Fruit fly (Drosophila melanogaster) whole organism, embryonic: ENCODE data around the gene CG32812.
A peak's percentile ranks its signal among the peaks of the same experiment; 100 is the strongest.

Experiments
- ATbp ChIP-seq: fragments of 200-800 bp; sonication (Bioruptor generic); optimal IDR thresholded peaks from 2 replicates; lab custom pipeline; 2017; ENCODE audit warnings: missing biosample characterization, mild to moderate bottlenecking, missing genetic modification characterization, missing genetic modification reagents
- Atf3 ChIP-seq: fragments of 200-800 bp; sonication (Bioruptor generic); optimal IDR thresholded peaks from 3 replicates; lab custom pipeline; 2016; ENCODE audit warnings: missing biosample characterization, missing genetic modification characterization
- BtbVII ChIP-seq: fragments of 200-800 bp; sonication (Bioruptor generic); optimal IDR thresholded peaks from 3 replicates; lab custom pipeline; 2017; ENCODE audit warnings: missing biosample characterization, mild to moderate bottlenecking, missing genetic modification characterization
- CG10147 ChIP-seq: fragments of 200-800 bp; sonication (Bioruptor generic); optimal IDR thresholded peaks from 2 replicates; lab custom pipeline; 2019; ENCODE audit warnings: missing biosample characterization, mild to moderate bottlenecking, missing genetic modification characterization, moderate library complexity
- CG11560 ChIP-seq: fragments of 200-800 bp; sonication (Bioruptor generic); IDR thresholded peaks from 3 replicates; pipeline ENCODE4 v1.3.6; 2022; ENCODE audit warnings: missing biosample characterization, missing genetic modification characterization
- CG12659 ChIP-seq: fragments of 200-800 bp; sonication (Bioruptor generic); optimal IDR thresholded peaks from 3 replicates; lab custom pipeline; 2017; ENCODE audit warnings: mild to moderate bottlenecking, missing biosample characterization, missing genetic modification reagents, missing genetic modification characterization
- CG13624 ChIP-seq: fragments of 200-800 bp; sonication (Bioruptor generic); optimal IDR thresholded peaks from 2 replicates; lab custom pipeline; 2016; ENCODE audit warnings: missing biosample characterization, missing genetic modification characterization
- CG14014 ChIP-seq: fragments of 200-800 bp; sonication (Bioruptor generic); IDR thresholded peaks from 2 replicates; pipeline ENCODE4 v1.3.6; 2022; ENCODE audit warnings: missing biosample characterization, missing genetic modification characterization
- CG14965 ChIP-seq: fragments of 200-800 bp; sonication (Bioruptor generic); optimal IDR thresholded peaks from 2 replicates; lab custom pipeline; 2016; ENCODE audit warnings: missing biosample characterization, missing genetic modification characterization, borderline replicate concordance
- CG15269 ChIP-seq: fragments of 200-800 bp; sonication (Bioruptor generic); optimal IDR thresholded peaks from 2 replicates; lab custom pipeline; 2018; ENCODE audit warnings: missing biosample characterization, mild to moderate bottlenecking, missing genetic modification characterization, moderate library complexity
- CG15514 ChIP-seq: fragments of 200-800 bp; sonication (Bioruptor generic); optimal IDR thresholded peaks from 3 replicates; lab custom pipeline; 2017; ENCODE audit warnings: missing biosample characterization, missing genetic modification characterization, mild to moderate bottlenecking, moderate library complexity, missing genetic modification reagents
- CG1603 ChIP-seq: fragments of 200-800 bp; sonication (Bioruptor generic); optimal IDR thresholded peaks from 2 replicates; lab custom pipeline; 2019; ENCODE audit warnings: missing biosample characterization, mild to moderate bottlenecking, missing genetic modification characterization, moderate library complexity
- CG17802 ChIP-seq: fragments of 200-800 bp; sonication (Bioruptor generic); optimal IDR thresholded peaks from 2 replicates; lab custom pipeline; 2018; ENCODE audit warnings: missing biosample characterization, mild to moderate bottlenecking, missing genetic modification characterization, moderate library complexity
- CG2120 ChIP-seq: fragments of 200-800 bp; sonication (Bioruptor generic); optimal IDR thresholded peaks from 3 replicates; lab custom pipeline; 2016; ENCODE audit warnings: missing biosample characterization, missing genetic modification characterization
- CG2678 ChIP-seq: fragments of 200-800 bp; sonication (Bioruptor generic); optimal IDR thresholded peaks from 3 replicates; lab custom pipeline; 2019; ENCODE audit warnings: missing biosample characterization, mild to moderate bottlenecking, missing genetic modification characterization, moderate library complexity
- CG2712 ChIP-seq: fragments of 200-800 bp; optimal IDR thresholded peaks from 3 replicates; lab custom pipeline; 2019; ENCODE audit warnings: missing biosample characterization, mild to moderate bottlenecking, missing genetic modification characterization, moderate library complexity
- CG32532 ChIP-seq: fragments of 200-800 bp; sonication (Bioruptor generic); IDR thresholded peaks from 2 replicates; pipeline ENCODE4 v1.3.6; 2022; ENCODE audit warnings: missing biosample characterization, missing genetic modification characterization
- CG3847 ChIP-seq: fragments of 200-800 bp; sonication (Bioruptor generic); IDR thresholded peaks from 2 replicates; pipeline ENCODE4 v1.3.6; 2022; ENCODE audit warnings: missing biosample characterization, missing genetic modification characterization
- CG6654 ChIP-seq: fragments of 200-800 bp; sonication (Bioruptor generic); optimal IDR thresholded peaks from 2 replicates; lab custom pipeline; 2017; ENCODE audit warnings: missing biosample characterization, mild to moderate bottlenecking, missing genetic modification characterization
- CG6689 ChIP-seq: fragments of 200-800 bp; sonication (Bioruptor generic); IDR thresholded peaks from 2 replicates; pipeline ENCODE4 v1.3.6; 2022; ENCODE audit warnings: missing biosample characterization, missing genetic modification characterization
- CG8924 ChIP-seq: fragments of 200-800 bp; optimal IDR thresholded peaks from 3 replicates; lab custom pipeline; 2019; ENCODE audit warnings: missing biosample characterization, mild to moderate bottlenecking, missing genetic modification characterization, moderate library complexity
- CG9932 ChIP-seq: fragments of 200-800 bp; sonication (Bioruptor generic); IDR thresholded peaks from 2 replicates; pipeline ENCODE4 v1.3.6; 2022; ENCODE audit warnings: missing biosample characterization, missing genetic modification characterization
- HHEX ChIP-seq: fragments of 200-800 bp; sonication (Bioruptor generic); optimal IDR thresholded peaks from 3 replicates; lab custom pipeline; 2017; ENCODE audit warnings: missing biosample characterization, mild to moderate bottlenecking, missing genetic modification characterization, missing genetic modification reagents
- HLH54F ChIP-seq: fragments of 200-800 bp; sonication (Bioruptor generic); optimal IDR thresholded peaks from 3 replicates; lab custom pipeline; 2016; ENCODE audit warnings: missing biosample characterization, missing genetic modification characterization
- Hand ChIP-seq: fragments of 200-800 bp; sonication (Bioruptor generic); optimal IDR thresholded peaks from 2 replicates; lab custom pipeline; 2017; ENCODE audit warnings: mild to moderate bottlenecking, missing biosample characterization, missing genetic modification reagents, missing genetic modification characterization
- Med ChIP-seq: fragments of 200-800 bp; sonication (Bioruptor generic); peaks from one replicate; lab custom pipeline; 2016; ENCODE audit warnings: missing biosample characterization, missing genetic modification characterization, mild to moderate bottlenecking, inconsistent platforms, moderate library complexity
- Nf-YC ChIP-seq: fragments of 200-800 bp; optimal IDR thresholded peaks from 3 replicates; lab custom pipeline; 2019; ENCODE audit warnings: missing biosample characterization, mild to moderate bottlenecking, missing genetic modification characterization, moderate library complexity
- Stat92E ChIP-seq, 3 experiments: fragments of >200 bp in 2 of 3; fragments of 200-800 bp in 1 of 3; sonication (Bioruptor generic) in 1 of 3; optimal IDR thresholded peaks; 2 replicates each; lab custom pipeline; 2017 to 2019; ENCODE audit warnings: missing biosample characterization in 3 of 3, missing genetic modification characterization in 3 of 3, mild to moderate bottlenecking in 1 of 3, moderate library complexity in 1 of 3
- ara ChIP-seq: fragments of 200-800 bp; sonication (Bioruptor generic); IDR thresholded peaks from 2 replicates; pipeline ENCODE4 v1.3.6; 2022; ENCODE audit warnings: missing biosample characterization, missing genetic modification characterization
- az2 ChIP-seq: fragments of 200-800 bp; sonication (Bioruptor generic); optimal IDR thresholded peaks from 3 replicates; lab custom pipeline; 2016; ENCODE audit warnings: missing biosample characterization, missing genetic modification characterization
- bab2 ChIP-seq: fragments of 200-800 bp; sonication (Bioruptor generic); optimal IDR thresholded peaks from 2 replicates; lab custom pipeline; 2016; ENCODE audit warnings: missing biosample characterization, missing genetic modification characterization
- bbx ChIP-seq: fragments of 200-800 bp; sonication (Bioruptor generic); IDR thresholded peaks from 2 replicates; pipeline ENCODE4 v1.3.6; 2022; ENCODE audit warnings: missing biosample characterization, missing genetic modification characterization; ENCODE audit not compliant: partially characterized antibody
- chm ChIP-seq: fragments of 200-800 bp; sonication (Bioruptor generic); IDR thresholded peaks from 2 replicates; pipeline ENCODE4 v1.3.6; 2022; ENCODE audit warnings: missing biosample characterization, missing genetic modification characterization
- cwo ChIP-seq: fragments of 200-800 bp; sonication (Bioruptor generic); optimal IDR thresholded peaks from 3 replicates; lab custom pipeline; 2017; ENCODE audit warnings: missing biosample characterization, missing genetic modification characterization, mild to moderate bottlenecking, moderate library complexity, missing genetic modification reagents
- exex ChIP-seq: fragments of 200-800 bp; sonication (Bioruptor generic); optimal IDR thresholded peaks from 4 replicates; lab custom pipeline; 2018; ENCODE audit warnings: missing biosample characterization, mild to moderate bottlenecking, missing genetic modification characterization, moderate library complexity
- gem ChIP-seq: fragments of 200-800 bp; sonication (Bioruptor generic); optimal IDR thresholded peaks from 2 replicates; lab custom pipeline; 2019; ENCODE audit warnings: missing biosample characterization, mild to moderate bottlenecking, missing genetic modification characterization, moderate library complexity
- grau ChIP-seq: fragments of 200-800 bp; optimal IDR thresholded peaks from 3 replicates; lab custom pipeline; 2019; ENCODE audit warnings: missing biosample characterization, mild to moderate bottlenecking, missing genetic modification characterization, moderate library complexity
- hbn ChIP-seq: fragments of 200-800 bp; sonication (Bioruptor generic); IDR thresholded peaks from 2 replicates; pipeline ENCODE4 v1.3.6; 2022; ENCODE audit warnings: missing biosample characterization, missing genetic modification characterization; ENCODE audit not compliant: partially characterized antibody
- hkb ChIP-seq, 2 experiments: fragments of 200-800 bp in 1 of 2; fragments of >200 bp in 1 of 2; sonication (Bioruptor generic) in 1 of 2; IDR thresholded peaks in 1 of 2; optimal IDR thresholded peaks in 1 of 2; 2 replicates each; pipeline versions ENCODE4 v1.3.6 to Lab custom; 2017 to 2022; ENCODE audit warnings: missing biosample characterization in 1 of 2, missing genetic modification characterization in 1 of 2
- lov ChIP-seq, 2 experiments: fragments of 200-800 bp in 1 of 2; fragments of >200 bp in 1 of 2; sonication (Bioruptor generic) in 1 of 2; IDR thresholded peaks in 1 of 2; optimal IDR thresholded peaks in 1 of 2; 2 replicates in 1 of 2; 3 replicates in 1 of 2; pipeline versions ENCODE4 v1.3.6 to Lab custom; 2017 to 2022; ENCODE audit warnings: missing biosample characterization in 1 of 2, missing genetic modification characterization in 1 of 2
- nerfin-1 ChIP-seq: fragments of 200-800 bp; sonication (Bioruptor generic); optimal IDR thresholded peaks from 3 replicates; lab custom pipeline; 2019; ENCODE audit warnings: missing biosample characterization, mild to moderate bottlenecking, missing genetic modification characterization, moderate library complexity
- peb ChIP-seq: fragments of 200-800 bp; sonication (Bioruptor generic); IDR thresholded peaks from 2 replicates; pipeline ENCODE4 v1.3.6; 2022; ENCODE audit warnings: missing biosample characterization, missing genetic modification characterization
- pho ChIP-seq: fragments of 200-800 bp; sonication (Bioruptor generic); optimal IDR thresholded peaks from 2 replicates; lab custom pipeline; 2016; ENCODE audit warnings: missing biosample characterization, missing genetic modification characterization
- sqz ChIP-seq: fragments of 200-800 bp; sonication (Bioruptor generic); optimal IDR thresholded peaks from 3 replicates; lab custom pipeline; 2018; ENCODE audit warnings: missing biosample characterization, mild to moderate bottlenecking, missing genetic modification characterization
- sr ChIP-seq: fragments of 200-800 bp; sonication (Bioruptor generic); IDR thresholded peaks from 3 replicates; pipeline ENCODE4 v1.3.6; 2022; ENCODE audit warnings: missing biosample characterization, missing genetic modification characterization
- trem ChIP-seq: fragments of 200-800 bp; optimal IDR thresholded peaks from 3 replicates; lab custom pipeline; 2019; ENCODE audit warnings: missing biosample characterization, mild to moderate bottlenecking, missing genetic modification characterization, moderate library complexity
- wek ChIP-seq: fragments of 200-800 bp; sonication (Bioruptor generic); optimal IDR thresholded peaks from 3 replicates; lab custom pipeline; 2018; ENCODE audit warnings: missing biosample characterization, mild to moderate bottlenecking, missing genetic modification characterization, moderate library complexity
- zf30C ChIP-seq: fragments of 200-800 bp; sonication (Bioruptor generic); optimal IDR thresholded peaks from 3 replicates; lab custom pipeline; 2018; ENCODE audit warnings: missing biosample characterization, mild to moderate bottlenecking, missing genetic modification characterization
- zfh2 ChIP-seq: fragments of 200-800 bp; sonication (Bioruptor generic); optimal IDR thresholded peaks from 2 replicates; lab custom pipeline; 2016; ENCODE audit warnings: missing biosample characterization, missing genetic modification characterization

CG32812 gene

dm6 chrX:1270655-1271054, 16.4 kb upstream of the CG32812 start (continued):
- peak; percentile 1 for TF ChIP-seq HHEX
- no peak for TF ChIP-seq ara (GFP tag; lab: Robert Waterston, UW)
- TF ChIP-seq bab2 (GFP tag; lab: Kevin White, UChicago), result peak; percentile 22
- peak; percentile 60 for TF ChIP-seq CG2712 (tag; lab: Kevin White, UChicago)
- TF ChIP-seq exex, result no peak
- TF ChIP-seq wek (GFP tag; lab: Kevin White, UChicago), result no peak
- peak; percentile 51; the same call in 1 of the 2 replicates for TF ChIP-seq CG6689 (GFP tag; lab: Robert Waterston, UW)
- peak; percentile 11 for TF ChIP-seq sqz
- no peak for TF ChIP-seq chm
- peak; percentile 68 for TF ChIP-seq grau (tag; lab: Kevin White, UChicago)
- peak; percentile 65 for TF ChIP-seq gem (tag; lab: Kevin White, UChicago)
- peak; percentile 21 for TF ChIP-seq Atf3
- TF ChIP-seq CG11560 (tag; lab: Robert Waterston, UW), result no peak
- TF ChIP-seq CG13624 (GFP tag; lab: Kevin White, UChicago), result peak; percentile 6
- TF ChIP-seq az2 (GFP tag; lab: Kevin White, UChicago), result no peak
- no peak for TF ChIP-seq bbx (GFP tag; lab: Robert Waterston, UW)
- peak; percentile 25 for TF ChIP-seq nerfin-1
- peak; percentile 20 for TF ChIP-seq CG15514 (GFP tag; lab: Kevin White, UChicago)
- no peak for TF ChIP-seq lov (optimal IDR thresholded peaks at IDR 0.05; lab: Kevin White, UChicago)
- TF ChIP-seq lov (GFP tag; IDR thresholded peaks at IDR 0.05; lab: Robert Waterston, UW), result no peak
- TF ChIP-seq Hand (GFP tag; lab: Kevin White, UChicago), result peak; percentile 45
- no peak for TF ChIP-seq CG14965 (GFP tag; lab: Kevin White, UChicago)
- peak; percentile 26 for TF ChIP-seq CG1603
- peak; percentile 10 for TF ChIP-seq CG17802 (tag; lab: Kevin White, UChicago)
- peak; percentile 16 for TF ChIP-seq CG8924 (tag; lab: Kevin White, UChicago)
- TF ChIP-seq Stat92E (GFP tag; optimal IDR thresholded peaks at IDR 0.05; lab: Kevin White, UChicago), result no peak
- TF ChIP-seq CG32532 (GFP tag; lab: Robert Waterston, UW), result peak; percentile 53; the same call in 1 of the 2 replicates
- no peak for TF ChIP-seq hkb (optimal IDR thresholded peaks at IDR 0.05; lab: Kevin White, UChicago)
- TF ChIP-seq hkb (GFP tag; IDR thresholded peaks at IDR 0.05; lab: Robert Waterston, UW), result peak; percentile 17; the same call in 1 of the 2 replicates
- peak; percentile 44 for TF ChIP-seq zfh2 (GFP tag; lab: Kevin White, UChicago)
- TF ChIP-seq HLH54F (GFP tag; lab: Kevin White, UChicago), result peak; percentile 9
- peak; percentile 9 for TF ChIP-seq trem
- TF ChIP-seq CG14014 (GFP tag; lab: Robert Waterston, UW), result peak; percentile 30; the same call in 1 of the 2 replicates
- peak; percentile 69 for TF ChIP-seq CG2120 (GFP tag; lab: Kevin White, UChicago)
- TF ChIP-seq CG3847, result peak; percentile 52
- peak; percentile 77 for TF ChIP-seq CG2678 (tag; lab: Kevin White, UChicago)
- peak; percentile 6 for TF ChIP-seq CG10147 (GFP tag; lab: Kevin White, UChicago)
- peak; percentile 57 for TF ChIP-seq CG12659 (GFP tag; lab: Kevin White, UChicago)
- peak; percentile 48 for TF ChIP-seq pho
- TF ChIP-seq ATbp (GFP tag; lab: Kevin White, UChicago), result peak; percentile 31
- TF ChIP-seq cwo, result peak; percentile 43
- TF ChIP-seq sr, result no peak
- peak; percentile 31 for TF ChIP-seq CG6654 (GFP tag; lab: Kevin White, UChicago)
- no peak for TF ChIP-seq peb (GFP tag; lab: Robert Waterston, UW)
- peak; percentile 62 for TF ChIP-seq BtbVII (GFP tag; lab: Kevin White, UChicago)
- peak; percentile 25 for TF ChIP-seq Nf-YC (tag; lab: Kevin White, UChicago)
- TF ChIP-seq hbn (GFP tag; lab: Robert Waterston, UW), result no peak
- TF ChIP-seq zf30C (GFP tag; lab: Kevin White, UChicago), result no peak
- TF ChIP-seq CG15269 (tag; lab: Kevin White, UChicago), result peak; percentile 67
- peak; percentile 88 for TF ChIP-seq Med (GFP tag; lab: Kevin White, UChicago)
- peak; percentile 63 for TF ChIP-seq CG9932 (GFP tag; lab: Robert Waterston, UW)
